Fruit fly (Drosophila melanogaster): ENCODE measurements around the gene Pino.

dm6 chr2L:1074180-1074864, 54.4 kb downstream of the Pino start:
- no peak for TF ChIP-seq CG11617 (GFP tag; optimal IDR thresholded peaks at IDR 0.05)
- no peak for TF ChIP-seq CG7045 (GFP tag; optimal IDR thresholded peaks at IDR 0.05)
- TF ChIP-seq cic (GFP tag; optimal IDR thresholded peaks at IDR 0.05), result no peak
- TF ChIP-seq ovo (GFP tag; optimal IDR thresholded peaks at IDR 0.05), result no peak
- TF ChIP-seq tj (GFP tag; optimal IDR thresholded peaks at IDR 0.05), result peak; percentile 9
- TF ChIP-seq CG12768 (GFP tag; optimal IDR thresholded peaks at IDR 0.05), result no peak
- TF ChIP-seq bab1 (GFP tag; optimal IDR thresholded peaks at IDR 0.05), result no peak
- TF ChIP-seq CG14711 (tag; optimal IDR thresholded peaks at IDR 0.05), result peak; percentile 21
- TF ChIP-seq cnc (optimal IDR thresholded peaks at IDR 0.05), result no peak
- no peak for TF ChIP-seq CG33017 (tag; optimal IDR thresholded peaks at IDR 0.05)

Measured in whole organism, adult.